Fruit fly (Drosophila melanogaster) whole organism, embryonic: Measurements from ENCODE around the gene trk.

Experiments
- CG15696 ChIP-seq: fragments of 200-800 bp; sonication (Bioruptor generic); optimal IDR thresholded peaks from 2 replicates; lab custom pipeline; 2019; ENCODE audit warnings: missing biosample characterization, mild to moderate bottlenecking, missing genetic modification characterization, moderate library complexity
- CG6683 ChIP-seq: fragments of 200-800 bp; sonication (Bioruptor generic); optimal IDR thresholded peaks from 2 replicates; lab custom pipeline; 2017; ENCODE audit warnings: missing biosample characterization, mild to moderate bottlenecking, missing genetic modification characterization, missing genetic modification reagents
- Oli ChIP-seq: fragments of 200-800 bp; sonication (Bioruptor generic); optimal IDR thresholded peaks from 2 replicates; lab custom pipeline; 2018; ENCODE audit warnings: missing biosample characterization, mild to moderate bottlenecking, missing genetic modification characterization, moderate library complexity
- eyg ChIP-seq: fragments of 200-800 bp; sonication (Bioruptor generic); optimal IDR thresholded peaks from 3 replicates; lab custom pipeline; 2016; ENCODE audit warnings: missing biosample characterization, missing genetic modification characterization
- ind ChIP-seq: fragments of 200-800 bp; sonication (Bioruptor generic); optimal IDR thresholded peaks from 3 replicates; lab custom pipeline; 2016; ENCODE audit warnings: missing biosample characterization, missing genetic modification characterization
- onecut ChIP-seq: fragments of 200-800 bp; sonication (Bioruptor generic); IDR thresholded peaks from 2 replicates; pipeline ENCODE4 v1.3.6; 2022; ENCODE audit warnings: missing biosample characterization, missing genetic modification characterization

DNA sequence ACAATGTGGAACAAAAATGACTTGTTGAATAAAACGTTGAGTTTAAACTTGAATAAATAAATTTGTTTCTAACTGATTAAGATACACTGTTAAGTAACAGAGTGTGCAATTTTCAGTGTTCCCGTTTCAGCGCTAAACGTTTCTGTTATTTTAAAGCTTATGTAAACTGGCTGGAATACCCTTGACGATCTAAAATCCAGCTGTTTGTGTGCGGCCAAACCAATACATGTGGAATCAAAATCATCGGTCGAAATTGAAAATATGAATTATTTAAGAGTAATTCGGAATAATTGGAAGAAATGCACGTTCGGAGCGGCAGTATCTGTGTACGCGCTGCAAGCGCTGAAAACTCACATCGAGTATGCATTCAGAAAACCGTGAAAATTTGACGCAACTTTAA, 2.3 kb downstream of the trk start, which contains the start of gene Mulk:
- TF ChIP-seq CG15696 (tag; lab: Kevin White, UChicago) (no peak), CG6683 (no peak), onecut (GFP tag; lab: Robert Waterston, UW) (no peak), Oli (tag; lab: Kevin White, UChicago) (no peak), eyg (GFP tag; lab: Kevin White, UChicago) (no peak), ind (no peak)
